Worm (Caenorhabditis elegans) whole organism, late embryonic: Measurements from ENCODE around the gene fbxa-4.

Experiments
- C08G9.2 ChIP-seq: sonication (generic microtip); optimal IDR thresholded peaks from 2 replicates; lab custom pipeline; 2016; ENCODE audit warnings: mild to moderate bottlenecking, missing genetic modification characterization, moderate library complexity, missing compliant biosample characterization
- K09A11.1 ChIP-seq: sonication (generic microtip); optimal IDR thresholded peaks from 2 replicates; lab custom pipeline; 2017; ENCODE audit warnings: antibody characterized with exemption, mild to moderate bottlenecking, missing genetic modification characterization, missing compliant biosample characterization; ENCODE audit not compliant: insufficient read depth
- dmd-4 ChIP-seq: sonication (generic microtip); optimal IDR thresholded peaks from 2 replicates; lab custom pipeline; 2016; ENCODE audit warnings: borderline replicate concordance, missing genetic modification characterization, missing compliant biosample characterization
- fax-1 ChIP-seq: sonication (generic microtip); optimal IDR thresholded peaks from 2 replicates; lab custom pipeline; 2016; ENCODE audit warnings: missing genotype, missing genetic modification characterization, missing compliant biosample characterization
- pqm-1 ChIP-seq: sonication (generic microtip); optimal IDR thresholded peaks from 2 replicates; lab custom pipeline; 2016; ENCODE audit warnings: missing genetic modification characterization, missing compliant biosample characterization
- sox-4 ChIP-seq: sonication (generic microtip); optimal IDR thresholded peaks from 2 replicates; lab custom pipeline; 2017; ENCODE audit warnings: mild to moderate bottlenecking, missing genetic modification characterization, inconsistent platforms, missing compliant biosample characterization
- ztf-16 ChIP-seq: sonication (generic microtip); optimal IDR thresholded peaks from 2 replicates; lab custom pipeline; 2017; ENCODE audit warnings: missing genetic modification characterization, missing compliant biosample characterization

DNA sequence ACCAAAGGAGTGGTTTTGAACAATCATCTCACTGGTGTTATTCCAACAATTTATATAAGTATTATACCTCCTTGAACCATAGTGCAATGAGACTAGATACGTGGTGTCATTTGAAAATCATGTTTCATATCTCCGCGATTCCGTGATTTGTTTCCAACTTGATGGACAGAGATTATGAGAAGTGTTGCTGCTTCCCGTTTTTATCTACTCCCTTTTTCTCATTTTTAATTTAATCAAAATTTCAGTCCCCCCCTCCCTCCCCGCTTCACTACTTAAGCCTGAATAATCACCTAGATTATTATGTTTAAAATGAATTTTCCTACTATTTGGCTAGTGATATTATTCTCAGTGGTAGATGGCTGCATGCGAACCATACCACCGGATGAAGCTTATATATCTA lies 43.2 kb downstream of the fbxa-4 start, which contains the start of gene F16G10.3:
- no peak for TF ChIP-seq C08G9.2 (tag; lab: Kevin White, UChicago)
- TF ChIP-seq ztf-16 (tag; lab: Kevin White, UChicago) = no peak
- no peak for TF ChIP-seq pqm-1
- no peak for TF ChIP-seq dmd-4 (tag; lab: Kevin White, UChicago)
- TF ChIP-seq fax-1 (tag; lab: Kevin White, UChicago) = no peak
- TF ChIP-seq K09A11.1 (tag; lab: Kevin White, UChicago) = no peak
- no peak for TF ChIP-seq sox-4 (tag; lab: Kevin White, UChicago)
